Worm (Caenorhabditis elegans) whole organism, L2 larva: ENCODE measurements around the gene map-2.
"Not testable (repeated sequence)": the region's sequence is repeated elsewhere in the genome, so short reads cannot be mapped to it uniquely, and the experiment has no call there.

ENCODE experiments used
- R02D3.7 ChIP-seq: fragments of 150-350 bp; optimal IDR thresholded peaks from 2 replicates; lab custom pipeline; 2014; ENCODE audit warnings: missing biosample characterization, missing genetic modification characterization
- Y55F3AM.14 ChIP-seq: fragments of 200-800 bp; sonication (Bioruptor generic); optimal IDR thresholded peaks from 2 replicates; lab custom pipeline; 2018; ENCODE audit warnings: mild to moderate bottlenecking, missing genetic modification characterization, missing compliant biosample characterization
- ZK546.5 ChIP-seq: sonication (generic microtip); optimal IDR thresholded peaks from 2 replicates; lab custom pipeline; 2017; ENCODE audit warnings: missing biosample characterization, missing genetic modification characterization
- alr-1 ChIP-seq: fragments of 150-350 bp; optimal IDR thresholded peaks from 2 replicates; lab custom pipeline; 2014; ENCODE audit warnings: missing biosample characterization, missing genetic modification characterization
- ama-1 ChIP-seq: fragments of 150-350 bp; optimal IDR thresholded peaks from 2 replicates; lab custom pipeline; 2018; ENCODE audit warnings: inconsistent platforms
- blmp-1 ChIP-seq: sonication (generic microtip); optimal IDR thresholded peaks from 2 replicates; lab custom pipeline; 2017; ENCODE audit warnings: missing genetic modification characterization, mild to moderate bottlenecking, missing compliant biosample characterization, antibody characterized with exemption, moderate library complexity; ENCODE audit not compliant: insufficient read depth
- ceh-16 ChIP-seq: fragments of 150-350 bp; optimal IDR thresholded peaks from 2 replicates; lab custom pipeline; 2014; ENCODE audit warnings: missing biosample characterization, missing genetic modification characterization
- ceh-82 ChIP-seq: fragments of 150-350 bp; optimal IDR thresholded peaks from 2 replicates; lab custom pipeline; 2014; ENCODE audit warnings: missing biosample characterization, missing genetic modification characterization
- crh-2 ChIP-seq: sonication (generic microtip); optimal IDR thresholded peaks from 2 replicates; lab custom pipeline; 2017; ENCODE audit warnings: missing biosample characterization, missing genetic modification characterization
- dmd-4 ChIP-seq: sonication (generic microtip); optimal IDR thresholded peaks from 2 replicates; lab custom pipeline; 2017; ENCODE audit warnings: missing biosample characterization, missing genetic modification characterization
- egl-27 ChIP-seq: sonication (generic microtip); optimal IDR thresholded peaks from 3 replicates; lab custom pipeline; 2017; ENCODE audit warnings: missing biosample characterization, missing genetic modification reagents, missing genetic modification characterization
- elt-1 ChIP-seq: fragments of 150-350 bp; optimal IDR thresholded peaks from 2 replicates; lab custom pipeline; 2014; ENCODE audit warnings: missing biosample characterization, missing genetic modification characterization
- gmeb-1 ChIP-seq: fragments of 150-350 bp; optimal IDR thresholded peaks from 2 replicates; lab custom pipeline; 2014; ENCODE audit warnings: missing biosample characterization, missing genetic modification characterization
- lin-11 ChIP-seq: fragments of 150-350 bp; sonication (generic microtip); optimal IDR thresholded peaks from 2 replicates; lab custom pipeline; 2014; ENCODE audit warnings: missing biosample characterization, missing genetic modification characterization, inconsistent platforms, mixed read lengths
- lin-13 ChIP-seq: fragments of 150-350 bp; optimal IDR thresholded peaks from 2 replicates; lab custom pipeline; 2014; ENCODE audit warnings: missing biosample characterization, missing genetic modification reagents, missing genetic modification characterization
- lin-39 ChIP-seq: fragments of 150-350 bp; optimal IDR thresholded peaks from 2 replicates; lab custom pipeline; 2014; ENCODE audit warnings: missing biosample characterization, missing genetic modification reagents, missing genetic modification characterization
- lsy-2 ChIP-seq, 2 experiments: fragments of 150-350 bp in 1 of 2; sonication (generic microtip) in 1 of 2; optimal IDR thresholded peaks; 2 replicates each; lab custom pipeline; 2014 to 2017; ENCODE audit warnings: missing biosample characterization in 2 of 2, missing genetic modification characterization in 2 of 2
- mab-5 ChIP-seq: fragments of 150-350 bp; optimal IDR thresholded peaks from 2 replicates; lab custom pipeline; 2014; ENCODE audit warnings: missing biosample characterization, missing genetic modification characterization
- mbf-1 ChIP-seq: sonication (generic microtip); optimal IDR thresholded peaks from 2 replicates; lab custom pipeline; 2017; ENCODE audit warnings: missing biosample characterization, missing genetic modification characterization
- mdl-1 ChIP-seq, 2 experiments: fragments of 150-350 bp in 1 of 2; sonication (generic microtip) in 1 of 2; optimal IDR thresholded peaks; 2 replicates each; lab custom pipeline; 2017; ENCODE audit warnings: missing biosample characterization in 2 of 2, missing genetic modification characterization in 2 of 2
- nhr-129 ChIP-seq: fragments of 150-350 bp; optimal IDR thresholded peaks from 2 replicates; lab custom pipeline; 2014; ENCODE audit warnings: missing biosample characterization, missing genetic modification characterization
- nhr-23 ChIP-seq: fragments of 150-350 bp; optimal IDR thresholded peaks from 2 replicates; lab custom pipeline; 2014; ENCODE audit warnings: missing biosample characterization, missing genetic modification reagents, missing genetic modification characterization
- nhr-25 ChIP-seq: fragments of 150-350 bp; sonication (generic microtip); optimal IDR thresholded peaks from 3 replicates; lab custom pipeline; 2014; ENCODE audit warnings: missing biosample characterization, missing genetic modification characterization
- nhr-6 ChIP-seq: fragments of 150-350 bp; optimal IDR thresholded peaks from 2 replicates; lab custom pipeline; 2014; ENCODE audit warnings: missing biosample characterization, missing genetic modification characterization
- peb-1 ChIP-seq: fragments of 150-350 bp; optimal IDR thresholded peaks from 2 replicates; lab custom pipeline; 2014; ENCODE audit warnings: missing biosample characterization, missing genetic modification characterization
- skn-1 ChIP-seq: sonication (generic microtip); optimal IDR thresholded peaks from 2 replicates; lab custom pipeline; 2017; ENCODE audit warnings: missing biosample characterization, missing genetic modification characterization
- sma-3 ChIP-seq: sonication (generic microtip); optimal IDR thresholded peaks from 2 replicates; lab custom pipeline; 2016; ENCODE audit warnings: missing genetic modification reagents, missing genetic modification characterization, missing compliant biosample characterization
- sma-9 ChIP-seq, 2 experiments: fragments of 150-350 bp in 1 of 2; sonication (generic microtip) in 1 of 2; optimal IDR thresholded peaks; 2 replicates each; lab custom pipeline; 2014 to 2016; ENCODE audit warnings: missing genetic modification characterization in 2 of 2, mild to moderate bottlenecking in 1 of 2, missing biosample characterization in 1 of 2, missing compliant biosample characterization in 1 of 2, missing genetic modification reagents in 1 of 2, moderate library complexity in 1 of 2
- unc-39 ChIP-seq: fragments of 150-350 bp; optimal IDR thresholded peaks from 2 replicates; lab custom pipeline; 2014; ENCODE audit warnings: missing biosample characterization, missing genetic modification characterization
- zag-1 ChIP-seq: fragments of 150-350 bp; optimal IDR thresholded peaks from 2 replicates; lab custom pipeline; 2014; ENCODE audit warnings: missing biosample characterization, missing genetic modification characterization
- ztf-11 ChIP-seq: sonication (generic microtip); optimal IDR thresholded peaks from 2 replicates; lab custom pipeline; 2017; ENCODE audit warnings: missing biosample characterization, missing genetic modification characterization
- ztf-4 ChIP-seq: fragments of 150-350 bp; optimal IDR thresholded peaks from 2 replicates; lab custom pipeline; 2014; ENCODE audit warnings: missing biosample characterization, missing genetic modification characterization

The map-2 gene

DNA sequence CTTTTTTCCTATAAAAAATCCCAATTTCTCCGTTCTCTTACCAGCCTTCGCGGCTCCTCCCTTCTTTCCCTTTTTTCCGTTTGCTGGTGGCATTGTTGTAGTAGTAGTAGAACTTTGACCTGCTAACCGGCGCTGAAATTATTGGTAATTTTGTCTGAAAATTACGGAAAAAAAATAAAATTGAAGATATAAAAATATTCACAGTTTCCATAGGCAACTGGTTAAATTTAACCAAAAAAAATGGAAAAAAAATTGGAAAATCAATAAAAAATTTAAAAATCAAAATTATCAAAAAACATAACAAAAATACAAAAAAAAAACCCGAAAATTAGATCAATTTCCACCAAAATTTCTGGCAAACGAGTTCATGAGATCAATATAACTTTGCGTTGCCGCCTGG is at the start of gene map-2:
map-2 (minus strand) TSS at position 101 of the 400 bp plus-strand sequence.
- TF ChIP-seq lsy-2 (tag; optimal IDR thresholded peaks at IDR 0.05; lab: Kevin White, UChicago), result no peak
- TF ChIP-seq lin-39 (tag; lab: Kevin White, UChicago), result no peak
- no peak for TF ChIP-seq ztf-4 (tag; lab: Kevin White, UChicago)
- no peak for TF ChIP-seq elt-1 (tag; lab: Kevin White, UChicago)
- TF ChIP-seq zag-1 (tag; lab: Kevin White, UChicago), result no peak
- no peak for TF ChIP-seq mab-5 (tag; lab: Kevin White, UChicago)
- TF ChIP-seq nhr-6, result no peak
- TF ChIP-seq peb-1, result no peak
- TF ChIP-seq sma-9 (GFP tag; optimal IDR thresholded peaks at IDR 0.05; lab: Kevin White, UChicago), result no peak
- TF ChIP-seq sma-9 (tag; optimal IDR thresholded peaks at IDR 0.05; lab: Kevin White, UChicago), result no peak
- TF ChIP-seq ceh-82 (tag; lab: Kevin White, UChicago), result no peak
- TF ChIP-seq egl-27 (tag; lab: Kevin White, UChicago), result no peak
- TF ChIP-seq sma-3 (GFP tag; lab: Kevin White, UChicago), result no peak
- no peak for TF ChIP-seq ztf-11
- no peak for TF ChIP-seq ZK546.5

ce11 chrIV:16898205-16898604 is 43.5 kb upstream of the map-2 start:
- TF ChIP-seq blmp-1 (tag; lab: Kevin White, UChicago) (no peak), elt-1 (tag; lab: Kevin White, UChicago) (no peak), nhr-129 (no peak), nhr-23 (tag; lab: Kevin White, UChicago) (no peak), ceh-16 (tag; lab: Kevin White, UChicago) (no peak), lin-39 (tag; lab: Kevin White, UChicago) (no peak), skn-1 (tag; lab: Kevin White, UChicago) (no peak)
- TF ChIP-seq, all 48 proteins: peak for 0

DNA sequence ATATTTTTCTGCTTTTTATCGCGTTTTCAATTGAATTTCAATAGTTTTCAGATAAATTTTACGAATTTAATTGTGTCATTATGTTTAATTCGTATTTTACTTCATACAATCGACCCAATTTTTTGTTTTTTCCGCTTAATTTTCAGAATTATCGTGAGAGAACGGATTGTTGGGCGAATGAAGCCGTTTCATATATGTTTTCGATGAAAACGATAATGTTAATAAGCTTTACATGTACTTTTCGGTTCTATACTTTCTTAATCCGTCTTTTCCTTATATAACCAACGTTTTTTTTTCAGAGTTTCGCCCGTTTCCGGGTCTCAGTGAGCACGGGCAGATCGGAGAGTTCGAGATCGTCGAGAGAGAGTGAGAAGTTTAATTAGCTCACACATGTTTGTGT is 40.6 kb upstream of the map-2 start, which contains the start of gene T06A10.2:
T06A10.2 (plus strand) TSS at position 301 of the 400 bp plus-strand sequence.
- TF ChIP-seq unc-39 (tag; lab: Kevin White, UChicago); peb-1; alr-1 (tag; lab: Kevin White, UChicago): not testable (repeated sequence)

- no peak for TF ChIP-seq lsy-2 (tag; optimal IDR thresholded peaks at IDR 0.05; lab: Kevin White, UChicago)
- TF ChIP-seq nhr-25 (tag; lab: Kevin White, UChicago), result no peak
- TF ChIP-seq ztf-11, result no peak
- no peak for TF ChIP-seq sma-9 (GFP tag; optimal IDR thresholded peaks at IDR 0.05; lab: Kevin White, UChicago)
- TF ChIP-seq sma-9 (tag; optimal IDR thresholded peaks at IDR 0.05; lab: Kevin White, UChicago), result no peak
- TF ChIP-seq mbf-1 (tag; lab: Kevin White, UChicago), result no peak
- no peak for TF ChIP-seq ama-1 (lab: Kevin White, UChicago)
- TF ChIP-seq skn-1 (tag; lab: Kevin White, UChicago), result no peak
- TF ChIP-seq unc-39 (tag; lab: Kevin White, UChicago), result no peak
- no peak for TF ChIP-seq lin-11
- no peak for TF ChIP-seq R02D3.7 (tag; lab: Kevin White, UChicago)
- no peak for TF ChIP-seq dmd-4 (tag; lab: Kevin White, UChicago)
- TF ChIP-seq crh-2 (tag; lab: Kevin White, UChicago), result no peak
- TF ChIP-seq mdl-1 (tag; optimal IDR thresholded peaks at IDR 0.05; lab: Kevin White, UChicago), result no peak
- TF ChIP-seq Y55F3AM.14, result no peak
- TF ChIP-seq ztf-4 (tag; lab: Kevin White, UChicago), result no peak
- no peak for TF ChIP-seq gmeb-1 (tag; lab: Kevin White, UChicago)
- TF ChIP-seq, all 48 proteins: peak for 0
Measured at ce11 chrIV:16888580-16888979, 33.9 kb upstream of the map-2 start.

ce11 chrIV:16868900-16869299 is 14.2 kb upstream of the map-2 start, which contains the start of gene T06A10.106:
Gene T06A10.106 (minus strand): TSS chrIV:16869000.
- TF ChIP-seq elt-1 (tag; lab: Kevin White, UChicago) (no peak), nhr-23 (tag; lab: Kevin White, UChicago) (no peak), egl-27 (tag; lab: Kevin White, UChicago) (no peak), mbf-1 (tag; lab: Kevin White, UChicago) (no peak), sma-9 (GFP tag; optimal IDR thresholded peaks at IDR 0.05; lab: Kevin White, UChicago) (no peak), sma-9 (tag; optimal IDR thresholded peaks at IDR 0.05; lab: Kevin White, UChicago) (no peak), skn-1 (tag; lab: Kevin White, UChicago) (no peak), lin-13 (GFP tag; lab: Kevin White, UChicago) (no peak), crh-2 (tag; lab: Kevin White, UChicago) (no peak)
